Worm (Caenorhabditis elegans): Measurements from ENCODE around the gene B0545.4.

DNA sequence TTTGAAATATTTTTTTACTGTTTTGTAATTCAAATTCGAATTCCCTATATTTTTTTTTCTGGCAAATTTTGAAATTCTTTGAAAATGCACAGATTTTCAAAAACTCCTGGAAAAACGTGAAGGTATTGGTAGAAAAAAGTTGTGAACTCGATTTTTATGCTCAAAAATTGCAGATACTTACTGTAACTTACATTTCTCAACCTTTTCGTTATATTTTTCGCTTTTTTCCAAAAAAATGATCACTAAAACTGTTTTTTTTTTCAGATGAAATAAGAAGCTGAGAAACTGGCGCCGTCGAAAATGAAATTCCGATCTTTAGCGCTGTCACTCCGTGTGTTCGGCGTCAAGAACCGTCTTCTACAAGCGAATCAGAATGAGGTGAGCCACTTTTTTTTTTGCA lies 33.1 kb downstream of the B0545.4 start, which contains the start of gene T05C7.8:
- TF ChIP-seq W03F9.2 (tag; optimal IDR thresholded peaks at IDR 0.05) (no peak), him-1 (tag; optimal IDR thresholded peaks at IDR 0.05) (no peak)

Data from whole organism, L4/young adult.